Worm (Caenorhabditis elegans) whole organism, L4/young adult: ENCODE data around the gene Y116A8B.4.

ENCODE experiments used
- W03F9.2 ChIP-seq: fragments of 150-350 bp; optimal IDR thresholded peaks from 2 replicates; lab custom pipeline; 2014; ENCODE audit warnings: missing biosample characterization, missing genetic modification characterization
- dao-5 ChIP-seq: sonication (generic microtip); optimal IDR thresholded peaks from 2 replicates; lab custom pipeline; 2016; ENCODE audit warnings: missing genotype, missing genetic modification characterization, moderate library complexity, missing compliant biosample characterization
- him-1 ChIP-seq: sonication (generic microtip); optimal IDR thresholded peaks from 2 replicates; lab custom pipeline; 2016; ENCODE audit warnings: missing genotype, missing genetic modification reagents, missing genetic modification characterization, missing compliant biosample characterization

Gene Y116A8B.4

ce11 chrIV:17223474-17223873, at the start of gene Y116A8B.4:
Gene Y116A8B.4, plus strand, starts transcription at chrIV:17223774.
- TF ChIP-seq dao-5 (tag; lab: Kevin White, UChicago) (no peak), him-1 (tag; lab: Kevin White, UChicago) (no peak), W03F9.2 (tag; lab: Kevin White, UChicago) (no peak)

DNA sequence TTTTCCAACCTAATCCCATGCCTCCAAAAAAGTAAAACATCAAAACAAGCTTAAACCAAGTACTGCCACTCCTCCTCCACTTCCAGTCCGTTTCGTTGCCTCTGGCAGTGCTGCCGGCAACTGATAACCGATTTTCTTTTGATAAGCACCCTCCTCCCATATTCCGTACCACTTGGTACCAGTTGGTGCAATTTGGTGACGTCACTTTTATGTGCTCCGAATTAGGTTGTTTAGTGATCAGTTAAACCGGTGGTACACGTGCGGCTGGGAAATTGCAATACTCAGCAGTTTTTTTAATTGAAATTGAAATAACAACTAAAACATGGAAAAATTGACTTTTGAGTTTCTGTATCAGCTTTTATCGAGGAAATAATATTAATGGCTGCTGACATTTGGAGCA, 49.5 kb upstream of the Y116A8B.4 start:
- TF ChIP-seq dao-5 (tag; lab: Kevin White, UChicago) (no peak), W03F9.2 (tag; lab: Kevin White, UChicago) (no peak), him-1 (tag; lab: Kevin White, UChicago) (no peak)

DNA sequence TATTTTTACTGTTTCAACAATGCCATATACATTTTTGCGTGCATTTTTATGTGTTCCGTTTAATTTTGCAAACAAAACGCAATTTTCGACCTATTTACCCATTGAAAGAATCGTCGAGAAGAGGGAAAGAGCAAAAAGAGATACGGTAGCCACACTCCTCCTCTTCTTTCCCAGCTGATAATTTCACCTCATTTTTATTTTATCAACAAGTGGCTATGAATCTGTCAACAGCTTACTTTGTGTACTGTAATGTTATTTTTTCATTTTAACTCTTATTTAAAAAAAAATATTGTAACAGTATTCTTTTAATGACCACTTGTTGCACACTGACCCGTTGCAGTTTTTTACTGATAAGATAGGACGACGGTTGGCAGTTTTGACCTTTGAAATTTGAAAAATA, 48.6 kb upstream of the Y116A8B.4 start:
- TF ChIP-seq dao-5 (tag; lab: Kevin White, UChicago) (no peak), him-1 (tag; lab: Kevin White, UChicago) (no peak), W03F9.2 (tag; lab: Kevin White, UChicago) (no peak)

ce11 chrIV:17176177-17176576, 47.4 kb upstream of the Y116A8B.4 start, which contains the start of gene C52D10.3:
Gene C52D10.3, plus strand, starts transcription at chrIV:17176477.
- no peak for TF ChIP-seq dao-5 (tag; lab: Kevin White, UChicago)
- no peak for TF ChIP-seq W03F9.2 (tag; lab: Kevin White, UChicago)
- no peak for TF ChIP-seq him-1 (tag; lab: Kevin White, UChicago)

ce11 chrIV:17179071-17179470, 44.5 kb upstream of the Y116A8B.4 start:
- TF ChIP-seq W03F9.2 (tag; lab: Kevin White, UChicago) (no peak), dao-5 (tag; lab: Kevin White, UChicago) (no peak), him-1 (tag; lab: Kevin White, UChicago) (no peak)

DNA sequence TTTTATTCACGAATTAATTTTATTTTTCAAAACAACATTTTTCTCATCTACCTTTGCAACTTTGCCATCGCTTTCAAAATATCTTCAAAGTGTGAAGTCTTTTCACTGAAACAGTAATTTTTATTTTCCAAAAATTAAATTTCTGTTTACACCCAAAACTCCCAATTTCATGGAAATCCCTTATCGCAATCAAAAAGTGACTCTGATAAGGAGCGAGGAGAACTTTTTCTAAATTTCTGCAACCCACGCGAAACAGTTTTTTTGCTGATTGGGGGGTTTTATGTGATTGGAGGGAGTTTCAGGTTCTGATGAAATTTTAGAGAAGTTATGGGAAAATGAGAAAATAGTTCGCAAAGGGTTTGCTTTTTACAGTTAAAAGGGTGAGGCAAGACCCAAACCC, 44.0 kb upstream of the Y116A8B.4 start:
- no peak for TF ChIP-seq him-1 (tag; lab: Kevin White, UChicago)
- TF ChIP-seq W03F9.2 (tag; lab: Kevin White, UChicago), result no peak
- no peak for TF ChIP-seq dao-5 (tag; lab: Kevin White, UChicago)

- no peak for TF ChIP-seq W03F9.2 (tag; lab: Kevin White, UChicago)
- TF ChIP-seq dao-5 (tag; lab: Kevin White, UChicago), result no peak
- no peak for TF ChIP-seq him-1 (tag; lab: Kevin White, UChicago)
These were observed 40.5 kb upstream of the Y116A8B.4 start for ce11 chrIV:17183032-17183608.

DNA sequence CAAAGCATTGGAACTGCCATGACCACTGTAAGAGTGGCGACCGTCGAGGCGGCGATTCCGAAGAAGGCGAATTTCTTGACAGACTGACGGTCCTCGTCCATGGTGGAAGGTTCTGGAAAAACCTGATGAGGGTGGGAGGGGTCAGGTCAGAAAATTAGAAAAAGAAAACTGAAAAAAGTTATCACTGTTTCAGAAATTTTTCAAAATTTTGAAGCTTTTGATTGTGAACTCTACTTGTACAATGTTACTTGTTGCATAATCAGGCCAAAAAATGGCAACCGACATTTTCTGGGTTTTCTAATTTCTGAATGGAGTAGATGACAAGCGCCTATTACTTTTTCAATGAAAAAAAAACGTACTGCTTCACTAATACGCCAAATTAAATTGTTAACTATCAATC, 39.9 kb upstream of the Y116A8B.4 start, which contains the start of gene col-138:
Gene col-138 (minus strand): TSS at position 101 of the 400 bp plus-strand sequence.
- no peak for TF ChIP-seq W03F9.2 (tag; lab: Kevin White, UChicago)
- no peak for TF ChIP-seq him-1 (tag; lab: Kevin White, UChicago)
- TF ChIP-seq dao-5 (tag; lab: Kevin White, UChicago), result no peak

DNA sequence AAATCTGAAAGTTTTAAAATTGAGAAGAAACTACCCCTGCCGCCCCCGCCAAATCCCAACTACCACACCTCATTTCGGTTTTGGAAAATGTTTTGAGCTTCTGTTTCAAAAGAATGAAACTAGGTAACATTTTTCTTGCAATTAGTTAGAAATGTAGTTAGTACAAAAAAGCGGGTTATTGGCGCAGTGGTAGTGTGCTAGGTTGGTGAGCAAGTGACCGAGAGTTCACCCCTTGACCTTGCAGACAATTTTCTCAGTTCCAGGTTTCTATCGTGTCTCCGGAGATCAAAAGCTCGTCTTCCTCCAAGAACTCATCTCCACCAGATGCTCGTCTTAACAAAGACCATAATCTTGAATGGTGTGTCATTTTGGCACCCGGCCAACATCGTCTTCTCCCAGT, 34.4 kb upstream of the Y116A8B.4 start:
- TF ChIP-seq dao-5 (tag; lab: Kevin White, UChicago), result no peak
- TF ChIP-seq him-1 (tag; lab: Kevin White, UChicago), result no peak
- no peak for TF ChIP-seq W03F9.2 (tag; lab: Kevin White, UChicago)

DNA sequence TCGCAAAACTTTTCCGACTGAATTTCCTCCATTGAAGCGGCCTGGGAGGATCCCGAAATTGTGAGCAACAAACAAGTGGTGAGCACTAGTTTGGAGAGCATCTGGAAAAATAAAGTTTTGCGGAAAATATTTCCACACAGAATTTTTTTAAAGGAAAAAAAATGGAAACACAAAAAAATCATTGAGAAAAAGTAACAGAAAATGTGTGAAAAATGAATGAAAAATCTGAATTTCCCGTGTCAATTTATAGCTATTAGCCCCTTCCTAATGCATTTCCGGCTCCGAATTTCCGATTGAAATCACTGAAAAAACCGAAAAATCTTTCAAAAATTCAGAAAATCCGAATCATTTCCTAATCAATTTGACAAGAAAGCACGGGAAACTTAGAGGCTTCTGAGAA, 31.8 kb upstream of the Y116A8B.4 start, which contains the start of gene flp-17:
Gene flp-17 (minus strand): TSS at position 101 of the 400 bp plus-strand sequence.
- TF ChIP-seq him-1 (tag; lab: Kevin White, UChicago) (no peak), dao-5 (tag; lab: Kevin White, UChicago) (no peak), W03F9.2 (tag; lab: Kevin White, UChicago) (no peak)

- TF ChIP-seq him-1 (tag; lab: Kevin White, UChicago) (no peak), dao-5 (tag; lab: Kevin White, UChicago) (no peak), W03F9.2 (tag; lab: Kevin White, UChicago) (no peak)
These were observed 30.1 kb upstream of the Y116A8B.4 start for ce11 chrIV:17193491-17193890.

DNA sequence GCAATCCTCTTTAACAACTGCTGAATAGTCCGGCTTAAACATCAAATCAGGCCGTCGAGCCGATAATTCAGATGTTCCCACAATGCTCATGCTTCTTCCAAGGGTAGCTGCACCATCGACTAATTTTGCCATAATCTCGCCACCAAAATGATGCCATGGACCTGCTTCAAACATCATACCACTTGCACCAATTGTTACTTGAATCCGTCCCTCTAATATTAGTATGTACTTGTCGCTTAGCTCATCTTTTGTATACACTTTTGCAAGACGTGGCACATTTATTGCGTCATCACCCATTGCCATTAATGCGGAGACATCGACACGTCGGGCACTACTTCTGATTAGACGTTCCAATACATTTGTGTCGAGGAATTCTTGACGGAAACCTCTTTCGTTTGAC, 23.9 kb upstream of the Y116A8B.4 start:
- TF ChIP-seq W03F9.2 (tag; lab: Kevin White, UChicago), result no peak
- no peak for TF ChIP-seq him-1 (tag; lab: Kevin White, UChicago)
- no peak for TF ChIP-seq dao-5 (tag; lab: Kevin White, UChicago)

ce11 chrIV:17206745-17207144, 16.8 kb upstream of the Y116A8B.4 start, which contains the start of gene cnnm-1:
Gene cnnm-1, minus strand, starts transcription at chrIV:17206845.
- no peak for TF ChIP-seq W03F9.2 (tag; lab: Kevin White, UChicago)
- no peak for TF ChIP-seq dao-5 (tag; lab: Kevin White, UChicago)
- no peak for TF ChIP-seq him-1 (tag; lab: Kevin White, UChicago)

- TF ChIP-seq W03F9.2 (tag; lab: Kevin White, UChicago) (no peak), him-1 (tag; lab: Kevin White, UChicago) (no peak), dao-5 (tag; lab: Kevin White, UChicago) (no peak)
These were observed 15.7 kb upstream of the Y116A8B.4 start for ce11 chrIV:17207864-17208263.
